Worm (Caenorhabditis elegans): ENCODE measurements around the gene tat-3.

DNA sequence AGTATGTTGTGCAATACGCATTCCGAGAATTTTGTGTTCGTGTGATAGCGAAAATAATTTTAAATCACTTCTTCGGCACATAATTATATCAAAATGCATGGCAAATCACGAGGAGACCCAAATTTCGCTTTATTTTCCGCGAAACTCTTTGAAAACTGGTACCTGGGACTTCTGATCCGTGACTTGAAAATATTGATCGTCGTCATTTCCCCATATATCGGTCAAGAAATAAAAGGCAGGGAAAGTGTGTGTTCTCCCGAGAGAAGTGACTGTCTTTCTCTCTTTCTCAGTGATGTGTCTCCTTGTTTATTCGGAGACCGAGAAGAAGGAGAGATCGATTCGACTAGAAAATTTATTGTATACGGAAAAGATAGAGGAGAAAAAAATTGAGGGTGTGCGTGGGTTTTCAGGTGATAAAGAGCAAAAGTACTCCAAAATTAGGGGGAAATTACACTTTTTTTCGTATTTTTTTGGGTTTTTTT, 19.3 kb downstream of the tat-3 start, which contains the start of gene W09D10.5:
- no peak for TF ChIP-seq syd-9 (tag; optimal IDR thresholded peaks at IDR 0.05)
- no peak for TF ChIP-seq ama-1 (optimal IDR thresholded peaks at IDR 0.05)
- no peak for TF ChIP-seq lim-6 (tag; optimal IDR thresholded peaks at IDR 0.05)
- TF ChIP-seq K09A11.1 (tag; optimal IDR thresholded peaks at IDR 0.05; ENCODE audit: insufficient read depth): no peak
- no peak for TF ChIP-seq dve-1 (tag; optimal IDR thresholded peaks at IDR 0.05)
- no peak for TF ChIP-seq fax-1 (tag; optimal IDR thresholded peaks at IDR 0.05)
- TF ChIP-seq pqm-1 (tag; optimal IDR thresholded peaks at IDR 0.05): no peak
- TF ChIP-seq ztf-16 (tag; optimal IDR thresholded peaks at IDR 0.05): no peak
- no peak for TF ChIP-seq fkh-10 (GFP tag; optimal IDR thresholded peaks at IDR 0.05)
- TF ChIP-seq nhr-11 (tag; optimal IDR thresholded peaks at IDR 0.05): no peak
- no peak for TF ChIP-seq C38D4.7 (GFP tag; optimal IDR thresholded peaks at IDR 0.05)
- no peak for TF ChIP-seq npax-4 (tag; optimal IDR thresholded peaks at IDR 0.05)
